Fruit fly (Drosophila melanogaster): ENCODE data around the gene SA2.

- TF ChIP-seq Myc (optimal IDR thresholded peaks at IDR 0.05): no peak
- TF ChIP-seq insv (optimal IDR thresholded peaks at IDR 0.05): no peak
- TF ChIP-seq psq (optimal IDR thresholded peaks at IDR 0.05): no peak
These were observed 36.2 kb downstream of the SA2 start for dm6 chr3L:1401364-1401978.
